Worm (Caenorhabditis elegans) whole organism, mixed stage, embryonic: ENCODE measurements around the gene K09B3.1.

Source experiments
- bed-3 ChIP-seq: fragments of 200-800 bp; sonication (Bioruptor generic); optimal IDR thresholded peaks from 3 replicates; lab custom pipeline; 2018; ENCODE audit warnings: mild to moderate bottlenecking, missing genetic modification characterization, moderate library complexity, missing compliant biosample characterization
- elt-1 ChIP-seq: sonication (generic microtip); optimal IDR thresholded peaks from 2 replicates; lab custom pipeline; 2017; ENCODE audit warnings: missing genetic modification characterization, mild to moderate bottlenecking, missing compliant biosample characterization, antibody characterized with exemption, moderate library complexity, borderline replicate concordance; ENCODE audit not compliant: insufficient read depth
- ham-2 ChIP-seq: fragments of 200-800 bp; sonication (Bioruptor generic); optimal IDR thresholded peaks from 2 replicates; lab custom pipeline; 2018; ENCODE audit warnings: mild to moderate bottlenecking, missing genetic modification characterization, missing compliant biosample characterization
- lin-32 ChIP-seq: fragments of 200-800 bp; sonication (Bioruptor generic); optimal IDR thresholded peaks from 2 replicates; lab custom pipeline; 2018; ENCODE audit warnings: mild to moderate bottlenecking, missing genetic modification characterization, missing compliant biosample characterization
- lsy-2 ChIP-seq: fragments of 150-350 bp; optimal IDR thresholded peaks from 2 replicates; lab custom pipeline; 2014; ENCODE audit warnings: missing biosample characterization, missing genetic modification characterization
- mab-5 ChIP-seq: fragments of 150-350 bp; optimal IDR thresholded peaks from 2 replicates; lab custom pipeline; 2014; ENCODE audit warnings: missing biosample characterization, missing genetic modification characterization
- nhr-2 ChIP-seq: fragments of 150-350 bp; optimal IDR thresholded peaks from 2 replicates; lab custom pipeline; 2014; ENCODE audit warnings: missing biosample characterization, missing genetic modification characterization
- nhr-237 ChIP-seq: fragments of 150-350 bp; optimal IDR thresholded peaks from 2 replicates; lab custom pipeline; 2014; ENCODE audit warnings: missing biosample characterization, missing genetic modification characterization
- nhr-76 ChIP-seq: sonication (generic microtip); optimal IDR thresholded peaks from 2 replicates; lab custom pipeline; 2017; ENCODE audit warnings: missing biosample characterization, missing genetic modification characterization
- pha-4 ChIP-seq: fragments of 150-350 bp; optimal IDR thresholded peaks from 2 replicates; lab custom pipeline; 2018; ENCODE audit warnings: missing biosample characterization, missing genetic modification reagents, missing genetic modification characterization
- sptf-1 ChIP-seq: sonication (generic microtip); optimal IDR thresholded peaks from 2 replicates; lab custom pipeline; 2017; ENCODE audit warnings: mild to moderate bottlenecking, missing genetic modification characterization, moderate library complexity, missing compliant biosample characterization
- unc-62 ChIP-seq: fragments of 150-350 bp; optimal IDR thresholded peaks from 2 replicates; lab custom pipeline; 2014; ENCODE audit warnings: missing biosample characterization, missing genetic modification reagents, missing genetic modification characterization
- ztf-11 ChIP-seq: fragments of 150-350 bp; optimal IDR thresholded peaks from 2 replicates; lab custom pipeline; 2014; ENCODE audit warnings: missing biosample characterization, missing genetic modification characterization

DNA sequence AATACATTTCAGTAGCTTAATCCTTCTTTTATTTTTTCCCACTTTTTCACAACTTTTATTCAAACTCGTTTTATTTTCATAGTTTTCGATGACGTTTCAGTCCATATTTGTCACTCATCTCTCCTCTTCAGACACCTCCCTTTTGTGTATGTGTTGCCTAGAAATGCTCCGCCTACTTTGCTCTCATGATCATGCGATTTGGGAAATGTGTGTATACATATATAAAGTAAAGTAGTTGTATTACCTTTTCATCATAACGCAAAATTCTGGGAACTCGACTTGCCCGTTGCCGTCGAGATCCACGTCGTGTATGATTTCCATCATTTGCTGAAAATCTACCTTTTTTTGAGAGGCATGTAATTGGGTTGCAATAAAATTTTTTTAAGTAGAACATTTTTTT lies 37.5 kb downstream of the K09B3.1 start:
- TF ChIP-seq lin-32 (no peak), nhr-76 (tag; lab: Kevin White, UChicago) (no peak), lsy-2 (tag; lab: Kevin White, UChicago) (no peak), unc-62 (GFP tag; lab: Kevin White, UChicago) (no peak), nhr-2 (no peak), ztf-11 (tag; lab: Kevin White, UChicago) (no peak), sptf-1 (no peak), elt-1 (no peak), ham-2 (GFP tag; lab: Kevin White, UChicago) (no peak), mab-5 (tag; lab: Kevin White, UChicago) (no peak), pha-4 (tag; lab: Kevin White, UChicago) (no peak), nhr-237 (tag; lab: Kevin White, UChicago) (no peak), bed-3 (GFP tag; lab: Kevin White, UChicago) (no peak)
